Fruit fly (Drosophila melanogaster) S2 (cell line): ENCODE results near the gene natalisin.

ENCODE experiments used
- CG8478 ChIP-seq: fragments of >200 bp; optimal IDR thresholded peaks from 2 replicates; lab custom pipeline; 2018
- CTCF ChIP-seq, 2 experiments: fragments of >200 bp; optimal IDR thresholded peaks; 2 replicates each; lab custom pipeline; 2018

DNA sequence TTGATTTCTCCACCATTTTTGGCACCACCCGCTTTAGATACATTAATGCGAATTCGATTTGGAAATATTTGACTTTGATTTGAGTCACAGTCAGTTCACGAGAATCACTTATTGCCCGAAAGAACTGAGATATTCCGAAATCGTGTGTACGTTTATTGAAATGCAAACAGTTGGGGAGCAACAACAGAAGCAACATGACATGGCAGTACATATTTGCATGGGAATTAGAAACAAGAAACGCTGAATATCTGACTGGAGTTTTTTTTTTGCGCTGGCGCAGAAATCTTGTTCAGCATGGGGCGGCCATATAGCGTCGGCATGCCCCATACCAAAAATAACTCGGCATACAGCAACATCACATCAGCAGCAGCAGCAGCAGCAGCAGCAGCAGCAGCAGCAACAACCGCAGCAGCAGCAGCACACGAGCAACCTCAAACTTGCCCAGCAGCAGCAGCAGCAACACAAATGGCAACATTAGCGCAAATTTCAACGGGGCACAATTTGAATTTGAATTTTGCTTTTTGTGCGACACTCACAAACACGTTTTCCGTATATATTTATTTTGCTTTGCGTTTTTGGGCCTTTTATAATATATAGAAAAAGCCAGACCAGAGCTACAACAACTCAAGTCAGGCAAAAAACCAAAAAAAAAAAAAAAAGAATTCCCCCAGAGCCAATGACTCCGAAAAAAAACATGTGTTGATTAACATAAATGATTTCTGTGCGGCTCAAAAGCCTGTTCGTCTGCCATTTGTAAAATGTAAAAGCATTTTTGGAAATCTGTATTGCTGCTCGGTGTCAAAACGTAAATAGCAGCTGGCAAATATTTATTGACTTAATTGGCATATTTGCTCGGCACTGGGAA, 32.9 kb downstream of the natalisin start:
- TF ChIP-seq CG8478 (lab: Kevin White, UChicago) (no peak), CTCF (optimal IDR thresholded peaks at IDR 0.05; lab: Kevin White, UChicago) (no peak)
